Fruit fly (Drosophila melanogaster) whole organism, wandering third instar larva: ENCODE measurements around the gene CG15818.

Source experiments
- CG32264 ChIP-seq: fragments of 200-800 bp; sonication (Bioruptor generic); optimal IDR thresholded peaks from 2 replicates; lab custom pipeline; 2016; ENCODE audit warnings: missing biosample characterization, missing genetic modification characterization
- CrebA ChIP-seq: fragments of 200-800 bp; sonication (Bioruptor generic); optimal IDR thresholded peaks from 2 replicates; lab custom pipeline; 2016; ENCODE audit warnings: missing biosample characterization, mild to moderate bottlenecking, missing genetic modification characterization, borderline replicate concordance
- Dfd ChIP-seq: fragments of >200 bp; optimal IDR thresholded peaks from 2 replicates; lab custom pipeline; 2017; ENCODE audit warnings: missing biosample characterization, missing genetic modification characterization
- Dif ChIP-seq: fragments of 200-275, 200-300 bp; sonication (Bioruptor generic); optimal IDR thresholded peaks from 2 replicates; lab custom pipeline; 2018; ENCODE audit warnings: missing biosample characterization, missing genetic modification characterization; ENCODE audit not compliant: partially characterized antibody
- GATAd ChIP-seq: sonication (Bioruptor generic); optimal IDR thresholded peaks from 2 replicates; lab custom pipeline; 2016; ENCODE audit warnings: missing biosample characterization, missing genetic modification characterization
- HLH106 ChIP-seq: fragments of 200-800 bp; optimal IDR thresholded peaks from 3 replicates; lab custom pipeline; 2019; ENCODE audit warnings: missing biosample characterization, mild to moderate bottlenecking, missing genetic modification characterization, moderate library complexity
- Hnf4 ChIP-seq: fragments of 200-800 bp; sonication (Bioruptor generic); optimal IDR thresholded peaks from 2 replicates; lab custom pipeline; 2016; ENCODE audit warnings: missing biosample characterization, mild to moderate bottlenecking, missing genetic modification characterization
- Hr78 ChIP-seq: fragments of >200 bp; optimal IDR thresholded peaks from 2 replicates; lab custom pipeline; 2017; ENCODE audit warnings: missing biosample characterization, missing genetic modification characterization
- Hr83 ChIP-seq: fragments of 200-300 bp; sonication (Bioruptor generic); optimal IDR thresholded peaks from 2 replicates; lab custom pipeline; 2016; ENCODE audit warnings: missing biosample characterization, mild to moderate bottlenecking, missing genetic modification characterization, moderate library complexity; ENCODE audit not compliant: poor library complexity, severe bottlenecking
- Jra ChIP-seq: sonication (Bioruptor generic); optimal IDR thresholded peaks from 2 replicates; lab custom pipeline; 2016; ENCODE audit warnings: missing biosample characterization, missing genetic modification characterization
- Mio ChIP-seq: sonication (Bioruptor generic); optimal IDR thresholded peaks from 2 replicates; lab custom pipeline; 2016; ENCODE audit warnings: missing biosample characterization, missing genetic modification characterization
- Myc ChIP-seq: fragments of >200 bp; optimal IDR thresholded peaks from 2 replicates; lab custom pipeline; 2017
- N ChIP-seq: fragments of >200 bp; optimal IDR thresholded peaks from 2 replicates; lab custom pipeline; 2018; ENCODE audit warnings: missing biosample characterization, missing external identifiers, missing genetic modification characterization
- OdsH ChIP-seq: fragments of 200-800 bp; sonication (Bioruptor generic); optimal IDR thresholded peaks from 2 replicates; lab custom pipeline; 2016; ENCODE audit warnings: missing biosample characterization, mild to moderate bottlenecking, missing genetic modification characterization
- Rel ChIP-seq, 2 experiments: fragments of 200-800 bp; sonication (Bioruptor generic) in 1 of 2; optimal IDR thresholded peaks; 2 replicates in 1 of 2; 3 replicates in 1 of 2; lab custom pipeline; 2016 to 2019; ENCODE audit warnings: mild to moderate bottlenecking in 2 of 2, missing biosample characterization in 2 of 2, missing genetic modification characterization in 2 of 2, moderate library complexity in 1 of 2
- Sp1 ChIP-seq: fragments of 200-800 bp; sonication (Bioruptor generic); optimal IDR thresholded peaks from 3 replicates; lab custom pipeline; 2019; ENCODE audit warnings: missing biosample characterization, mild to moderate bottlenecking, missing genetic modification characterization, moderate library complexity
- Vsx2 ChIP-seq: fragments of 200-300, 225-300 bp; sonication (Bioruptor generic); optimal IDR thresholded peaks from 2 replicates; lab custom pipeline; 2018; ENCODE audit warnings: missing biosample characterization, missing genetic modification characterization; ENCODE audit not compliant: partially characterized antibody
- dl ChIP-seq, 2 experiments: fragments of 175-275, 200-275 bp in 1 of 2; fragments of 200-275 bp in 1 of 2; sonication (Bioruptor generic); optimal IDR thresholded peaks; lab custom pipeline; 2018; ENCODE audit warnings: mild to moderate bottlenecking in 2 of 2, missing biosample characterization in 2 of 2, missing genetic modification characterization in 2 of 2, moderate library complexity in 2 of 2; ENCODE audit not compliant: partially characterized antibody in 2 of 2, insufficient read depth in 1 of 2
- dmrt93B ChIP-seq: fragments of 200-800 bp; sonication (Bioruptor generic); optimal IDR thresholded peaks from 2 replicates; lab custom pipeline; 2018; ENCODE audit warnings: missing biosample characterization, mild to moderate bottlenecking, missing genetic modification characterization
- dsf ChIP-seq: sonication (Bioruptor generic); optimal IDR thresholded peaks from 2 replicates; lab custom pipeline; 2016; ENCODE audit warnings: missing biosample characterization, missing genetic modification characterization, borderline replicate concordance
- ey ChIP-seq: fragments of 200-800 bp; sonication (Bioruptor generic); optimal IDR thresholded peaks from 2 replicates; lab custom pipeline; 2016; ENCODE audit warnings: missing biosample characterization, missing genetic modification characterization
- foxo ChIP-seq, 2 experiments: fragments of 200-800 bp; sonication (Bioruptor generic); optimal IDR thresholded peaks; 2 replicates in 1 of 2; 3 replicates in 1 of 2; lab custom pipeline; 2016 to 2017; ENCODE audit warnings: missing biosample characterization in 2 of 2, missing genetic modification characterization in 2 of 2
- fru ChIP-seq: fragments of 200-800 bp; sonication (Bioruptor generic); optimal IDR thresholded peaks from 3 replicates; lab custom pipeline; 2016; ENCODE audit warnings: missing biosample characterization, mild to moderate bottlenecking, missing genetic modification characterization
- h ChIP-seq: fragments of 200-800 bp; sonication (Bioruptor generic); optimal IDR thresholded peaks from 3 replicates; lab custom pipeline; 2016; ENCODE audit warnings: missing biosample characterization, mild to moderate bottlenecking, missing genetic modification characterization
- jim ChIP-seq: fragments of 175-275, 200-325 bp; sonication (Bioruptor generic); optimal IDR thresholded peaks from 2 replicates; lab custom pipeline; 2016; ENCODE audit warnings: missing biosample characterization, mild to moderate bottlenecking, missing genetic modification characterization
- lola ChIP-seq: fragments of >200 bp; optimal IDR thresholded peaks from 2 replicates; lab custom pipeline; 2017; ENCODE audit warnings: missing biosample characterization, missing genetic modification characterization
- pan ChIP-seq: fragments of >200 bp; optimal IDR thresholded peaks from 2 replicates; lab custom pipeline; 2017
- rgr ChIP-seq: fragments of 200-800 bp; sonication (Bioruptor generic); optimal IDR thresholded peaks from 3 replicates; lab custom pipeline; 2016; ENCODE audit warnings: missing biosample characterization, mild to moderate bottlenecking, missing genetic modification characterization
- sv ChIP-seq: fragments of 200-800 bp; sonication (Bioruptor generic); optimal IDR thresholded peaks from 3 replicates; lab custom pipeline; 2016; ENCODE audit warnings: missing biosample characterization, missing genetic modification characterization
- tai ChIP-seq: sonication (Bioruptor generic); optimal IDR thresholded peaks from 2 replicates; lab custom pipeline; 2016; ENCODE audit warnings: missing biosample characterization, missing genetic modification characterization
- usp ChIP-seq: fragments of >200 bp; optimal IDR thresholded peaks from 2 replicates; lab custom pipeline; 2017; ENCODE audit warnings: missing biosample characterization, missing genetic modification characterization
- woc ChIP-seq: sonication (Bioruptor generic); optimal IDR thresholded peaks from 2 replicates; lab custom pipeline; 2016; ENCODE audit warnings: missing biosample characterization, mild to moderate bottlenecking, missing genetic modification characterization

The CG15818 gene

DNA sequence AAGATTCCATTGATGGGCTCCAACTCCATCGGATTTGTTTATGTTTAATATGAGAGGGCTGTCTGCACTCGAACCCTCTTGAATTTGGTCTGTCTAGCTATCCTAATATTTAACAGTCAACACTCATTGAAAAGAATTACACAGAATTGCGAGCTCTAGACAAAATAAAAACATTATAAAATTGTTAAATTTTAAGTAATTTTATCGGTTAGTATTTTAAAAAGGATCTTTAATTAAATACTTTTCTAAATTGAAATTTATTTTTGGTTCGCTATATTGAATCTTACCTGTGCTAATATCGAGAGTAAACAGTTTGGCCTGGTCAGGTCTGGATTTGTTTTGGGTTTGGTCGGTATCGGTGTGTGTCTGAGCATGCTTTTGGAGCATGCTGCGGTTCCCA lies 9.1 kb upstream of the CG15818 start:
- no peak for TF ChIP-seq Dfd (GFP tag; lab: Kevin White, UChicago)
- peak in 1 of 2 experiments; percentile 40 for TF ChIP-seq foxo (GFP tag; optimal IDR thresholded peaks at IDR 0.05; lab: Kevin White, UChicago)
- peak; percentile 19 for TF ChIP-seq tai (GFP tag; lab: Kevin White, UChicago)
- peak; percentile 15 for TF ChIP-seq ey (GFP tag; lab: Kevin White, UChicago)
- peak; percentile 26 for TF ChIP-seq HLH106 (tag; lab: Kevin White, UChicago)
- TF ChIP-seq Hnf4 (GFP tag; lab: Kevin White, UChicago) = peak; percentile 26
- TF ChIP-seq rgr (GFP tag; lab: Kevin White, UChicago) = no peak
- no peak for TF ChIP-seq GATAd (GFP tag; lab: Kevin White, UChicago)
- peak; percentile 23 for TF ChIP-seq fru
- TF ChIP-seq sv (GFP tag; lab: Kevin White, UChicago) = peak; percentile 33
- TF ChIP-seq OdsH (GFP tag; lab: Kevin White, UChicago) = peak; percentile 28
- TF ChIP-seq jim (GFP tag; lab: Kevin White, UChicago) = no peak
- no peak for TF ChIP-seq usp (GFP tag; lab: Kevin White, UChicago)
- peak; percentile 23 for TF ChIP-seq h (GFP tag; lab: Kevin White, UChicago)
- peak; percentile 15 for TF ChIP-seq Sp1 (GFP tag; lab: Kevin White, UChicago)
- TF ChIP-seq, all 38 proteins: peak for 10

DNA sequence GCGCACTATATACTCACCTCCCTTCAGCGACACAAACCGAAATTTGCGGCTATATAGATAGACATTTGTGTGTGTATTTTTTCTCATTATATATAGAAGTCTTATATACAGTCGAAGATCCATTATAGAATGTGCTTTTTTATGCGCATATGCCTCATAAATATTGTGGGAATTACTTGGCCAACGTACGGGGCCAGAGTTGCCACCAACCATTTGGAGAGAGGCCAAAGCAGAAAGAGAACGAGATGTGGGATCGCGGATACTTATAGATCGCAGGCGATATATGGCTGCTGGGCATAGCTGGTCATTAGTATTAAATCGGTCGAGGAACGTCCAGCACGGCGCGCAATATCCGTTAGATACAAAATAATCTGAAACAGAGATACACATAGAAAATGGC lies 5.8 kb upstream of the CG15818 start, which contains the start of gene CG5177:
TSS of gene CG5177 (plus strand) at position 305 of the 400 bp plus-strand sequence.
- TF ChIP-seq Vsx2 (GFP tag; lab: Kevin White, UChicago) (no peak), Rel (GFP tag; optimal IDR thresholded peaks at IDR 0.05; lab: Kevin White, UChicago) (no peak), Rel (tag; optimal IDR thresholded peaks at IDR 0.05; lab: Kevin White, UChicago) (peak; percentile 49), woc (GFP tag; lab: Kevin White, UChicago) (no peak)

DNA sequence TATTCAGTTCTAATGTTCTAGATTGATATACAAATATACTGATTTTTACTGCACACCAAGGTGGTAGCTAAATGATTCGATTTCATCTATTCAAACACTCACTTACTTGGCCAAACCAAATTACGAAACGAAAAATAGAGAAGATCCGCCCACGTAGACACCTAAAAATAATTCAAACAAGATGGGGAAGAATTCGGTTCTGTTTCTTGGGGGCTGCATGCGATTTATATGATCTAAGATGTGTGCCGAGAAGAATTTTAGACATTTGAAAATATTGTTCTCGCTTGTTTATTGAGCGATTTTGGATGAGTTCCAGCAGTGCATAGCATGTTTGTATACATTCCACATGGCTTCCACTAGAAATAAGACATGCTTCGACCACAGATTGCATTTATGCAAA lies 3.1 kb upstream of the CG15818 start:
- TF ChIP-seq Myc (lab: Kevin White, UChicago) (no peak), Dif (GFP tag; lab: Kevin White, UChicago) (no peak), Jra (no peak), jim (GFP tag; lab: Kevin White, UChicago) (no peak), Hr78 (no peak), N (GFP tag; lab: Kevin White, UChicago) (no peak), dl (GFP tag; optimal IDR thresholded peaks at IDR 0.05; lab: Kevin White, UChicago; ENCODE audit: insufficient read depth in 1 of 2, partially characterized antibody in 2 of 2) (no peak), Mio (GFP tag; lab: Kevin White, UChicago) (no peak), Hnf4 (GFP tag; lab: Kevin White, UChicago) (no peak), CrebA (GFP tag; lab: Kevin White, UChicago) (no peak), lola (GFP tag; lab: Kevin White, UChicago) (no peak), dsf (GFP tag; lab: Kevin White, UChicago) (no peak), ey (GFP tag; lab: Kevin White, UChicago) (no peak), tai (GFP tag; lab: Kevin White, UChicago) (no peak)
- TF ChIP-seq, all 38 proteins: peak for 0

DNA sequence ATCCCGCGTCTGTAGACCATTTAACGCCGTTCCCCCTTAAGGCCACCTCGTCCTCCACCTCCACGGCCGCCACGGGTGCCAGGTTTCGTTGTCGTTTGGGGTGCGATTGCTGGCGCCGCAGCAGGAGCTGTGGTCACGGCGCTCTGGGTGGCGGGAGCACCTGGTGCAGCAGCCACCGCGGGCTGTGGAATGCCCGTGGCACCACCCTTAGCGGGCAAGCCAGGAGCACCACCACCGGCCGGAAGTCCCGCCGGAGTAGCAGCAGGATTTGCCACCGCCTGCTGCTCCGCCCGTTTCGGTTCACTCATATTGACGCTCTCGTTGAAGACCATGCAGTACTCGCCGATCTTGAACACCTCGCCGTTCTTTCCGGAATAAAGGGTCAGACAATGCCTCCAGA lies 1.7 kb upstream of the CG15818 start:
- TF ChIP-seq Dif (GFP tag; lab: Kevin White, UChicago) (no peak), pan (lab: Kevin White, UChicago) (no peak), usp (GFP tag; lab: Kevin White, UChicago) (no peak), Jra (no peak), Vsx2 (GFP tag; lab: Kevin White, UChicago) (no peak), dmrt93B (no peak), Hnf4 (GFP tag; lab: Kevin White, UChicago) (no peak), dsf (GFP tag; lab: Kevin White, UChicago) (no peak), ey (GFP tag; lab: Kevin White, UChicago) (no peak), CrebA (GFP tag; lab: Kevin White, UChicago) (no peak), lola (GFP tag; lab: Kevin White, UChicago) (no peak), CG32264 (GFP tag; lab: Kevin White, UChicago) (no peak), Hr78 (no peak), HLH106 (tag; lab: Kevin White, UChicago) (no peak), Hr83 (GFP tag; lab: Kevin White, UChicago) (no peak)
